Fruit fly (Drosophila melanogaster): ENCODE data around the gene crb.
A peak's percentile ranks its signal among the peaks of the same experiment; 100 is the strongest.

crb gene

DNA sequence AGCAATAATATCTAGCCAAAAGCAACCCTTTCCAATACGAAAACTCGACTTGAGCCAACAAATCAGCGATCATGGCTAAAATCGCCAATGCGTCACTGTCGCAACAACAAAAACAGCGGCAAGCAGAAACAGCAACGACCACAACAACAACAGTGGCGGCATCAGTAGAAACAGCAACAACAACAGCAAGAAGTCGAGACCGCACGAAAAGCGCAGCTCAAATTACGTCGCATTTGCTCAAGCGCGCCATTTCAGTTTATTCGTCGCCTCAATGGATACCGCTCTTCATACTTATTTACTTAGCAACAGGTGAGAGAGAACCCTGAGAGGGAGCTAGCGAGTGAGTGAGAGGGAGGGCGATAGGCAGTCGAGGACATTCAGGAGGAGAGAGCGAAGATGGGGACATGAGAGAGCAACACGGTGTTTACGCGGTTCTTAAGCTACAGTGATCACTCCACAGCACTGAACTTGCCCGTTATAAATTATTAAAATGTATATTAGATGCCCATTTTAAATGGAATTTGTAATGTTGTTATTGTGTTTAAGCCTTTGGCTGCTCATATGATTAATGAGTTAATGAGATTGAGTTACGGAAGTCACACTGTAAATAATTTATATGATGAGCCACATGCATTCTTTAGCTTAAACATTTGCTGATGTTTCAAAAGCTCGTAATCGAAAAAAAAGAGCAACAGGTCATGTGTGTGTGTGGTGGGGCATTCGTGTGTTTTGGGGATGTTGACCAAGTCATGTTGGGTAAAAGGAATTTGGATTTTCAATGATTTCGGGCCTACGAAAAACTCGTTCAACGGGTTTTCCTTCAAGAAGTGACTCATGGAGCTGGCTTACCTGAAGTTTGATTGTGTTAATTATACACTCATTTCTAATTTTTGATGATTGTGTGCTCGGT is 933 bp downstream of the crb start (continued):
- TF ChIP-seq pan (optimal IDR thresholded peaks at IDR 0.05): no peak
- TF ChIP-seq pan (GFP tag; optimal IDR thresholded peaks at IDR 0.05 in 1 of 2, IDR thresholded peaks at IDR 0.05 in 1 of 2): peak in 1 of 2 experiments; percentile 88
- TF ChIP-seq br (optimal IDR thresholded peaks at IDR 0.05): no peak
- peak; percentile 41 for TF ChIP-seq CG10979 (tag; optimal IDR thresholded peaks at IDR 0.05)
- TF ChIP-seq hkb (optimal IDR thresholded peaks at IDR 0.05): no peak
- TF ChIP-seq hkb (GFP tag; IDR thresholded peaks at IDR 0.05): peak; percentile 87
- peak; percentile 83 for TF ChIP-seq CG9817 (tag; optimal IDR thresholded peaks at IDR 0.05)
- TF ChIP-seq CG1233 (GFP tag; optimal IDR thresholded peaks at IDR 0.05): peak; percentile 72
- TF ChIP-seq MESR4 (GFP tag; optimal IDR thresholded peaks at IDR 0.05): peak; percentile 4
- peak; percentile 61 for TF ChIP-seq E2f2 (GFP tag; IDR thresholded peaks at IDR 0.05)
- TF ChIP-seq Six4 (GFP tag; optimal IDR thresholded peaks at IDR 0.05): peak; percentile 71
- TF ChIP-seq Meics (GFP tag; optimal IDR thresholded peaks at IDR 0.05): peak; percentile 5
- TF ChIP-seq CG17361 (GFP tag; IDR thresholded peaks at IDR 0.05): peak; percentile 75
- peak; percentile 52 for TF ChIP-seq CG2202 (tag; optimal IDR thresholded peaks at IDR 0.05)
- TF ChIP-seq oc (tag; optimal IDR thresholded peaks at IDR 0.05): peak; percentile 72
- peak; percentile 71 for TF ChIP-seq ac (GFP tag; optimal IDR thresholded peaks at IDR 0.05)
- TF ChIP-seq CG18262 (tag; optimal IDR thresholded peaks at IDR 0.05): peak; percentile 81
- peak; percentile 78; the same call in 2 of the 3 replicates for TF ChIP-seq otp (GFP tag; IDR thresholded peaks at IDR 0.05)
- peak; percentile 65 for TF ChIP-seq CG12299 (tag; optimal IDR thresholded peaks at IDR 0.05)
- TF ChIP-seq Max (GFP tag; optimal IDR thresholded peaks at IDR 0.05): peak; percentile 50
- TF ChIP-seq yki (optimal IDR thresholded peaks at IDR 0.05): no peak
- TF ChIP-seq mld (GFP tag; IDR thresholded peaks at IDR 0.05; ENCODE audit: partially characterized antibody): no peak
- peak; percentile 82 for TF ChIP-seq CG11504 (tag; optimal IDR thresholded peaks at IDR 0.05)
- TF ChIP-seq CG15514 (GFP tag; optimal IDR thresholded peaks at IDR 0.05): peak; percentile 49
- TF ChIP-seq peb (GFP tag; IDR thresholded peaks at IDR 0.05): peak; percentile 37; the same call in 1 of the 2 replicates
- TF ChIP-seq CG13287 (GFP tag; IDR thresholded peaks at IDR 0.05; ENCODE audit: partially characterized antibody): no peak
- TF ChIP-seq ash1 (GFP tag; optimal IDR thresholded peaks at IDR 0.05): no peak
- TF ChIP-seq CG11696 (GFP tag; IDR thresholded peaks at IDR 0.05): peak; percentile 76
- TF ChIP-seq gfzf (GFP tag; optimal IDR thresholded peaks at IDR 0.05): no peak
- TF ChIP-seq CG33213 (GFP tag; optimal IDR thresholded peaks at IDR 0.05): peak; percentile 71
- TF ChIP-seq hb (GFP tag; IDR thresholded peaks at IDR 0.05; ENCODE audit: partially characterized antibody): no peak
- TF ChIP-seq ase (GFP tag; IDR thresholded peaks at IDR 0.05): peak; percentile 68; the same call in 2 of the 3 replicates
- peak; percentile 89 for TF ChIP-seq vvl (GFP tag; IDR thresholded peaks at IDR 0.05)
- TF ChIP-seq CG15479 (GFP tag; optimal IDR thresholded peaks at IDR 0.05): no peak
- TF ChIP-seq crc (GFP tag; optimal IDR thresholded peaks at IDR 0.05): peak; percentile 45
- peak; percentile 78 for TF ChIP-seq CG12659 (GFP tag; optimal IDR thresholded peaks at IDR 0.05)
- peak; percentile 87 for TF ChIP-seq Ada2b (GFP tag; IDR thresholded peaks at IDR 0.05)
- peak; percentile 77 for TF ChIP-seq Dek (tag; optimal IDR thresholded peaks at IDR 0.05)
- peak; percentile 77 for TF ChIP-seq CG4820 (GFP tag; optimal IDR thresholded peaks at IDR 0.05)
- TF ChIP-seq Sox102F (GFP tag; optimal IDR thresholded peaks at IDR 0.05): peak; percentile 74
- TF ChIP-seq TFAM (GFP tag; optimal IDR thresholded peaks at IDR 0.05): peak; percentile 36
- no peak for TF ChIP-seq pita (GFP tag; optimal IDR thresholded peaks at IDR 0.05)
- TF ChIP-seq CG13123 (GFP tag; optimal IDR thresholded peaks at IDR 0.05): no peak
- TF ChIP-seq Trl (optimal IDR thresholded peaks at IDR 0.05): peak; percentile 60 to 66
- peak; percentile 62 for TF ChIP-seq Trl (GFP tag; optimal IDR thresholded peaks at IDR 0.05)
- TF ChIP-seq CG11093 (GFP tag; IDR thresholded peaks at IDR 0.05): peak; percentile 69; the same call in 2 of the 3 replicates
- peak; percentile 84 for TF ChIP-seq CG10209 (GFP tag; optimal IDR thresholded peaks at IDR 0.05)
- peak; percentile 81; the same call in 2 of the 3 replicates for TF ChIP-seq CG11695 (GFP tag; IDR thresholded peaks at IDR 0.05)
- TF ChIP-seq ewg (GFP tag; optimal IDR thresholded peaks at IDR 0.05): peak; percentile 52

Measured in whole organism, embryonic.